Worm (Caenorhabditis elegans): ENCODE data around the gene epg-9.

DNA sequence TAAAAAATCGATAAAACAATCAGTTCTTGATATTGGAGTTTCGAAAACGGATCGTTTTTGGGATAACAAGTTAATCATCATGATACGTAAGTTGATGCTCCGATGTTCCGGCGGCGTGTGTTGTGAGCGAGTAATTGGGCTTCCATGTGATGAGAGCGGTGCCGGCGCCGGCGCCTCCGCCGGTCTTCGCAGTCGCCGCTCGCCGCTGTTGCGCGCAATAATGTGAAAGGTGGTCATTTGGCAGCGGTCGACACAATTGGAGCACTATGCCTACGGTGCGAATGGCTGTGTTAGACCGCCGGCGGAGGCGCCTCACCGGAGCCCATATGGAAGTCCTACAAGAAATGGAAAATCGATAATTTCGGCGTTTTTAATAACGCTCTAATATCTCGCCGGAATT, 49.1 kb upstream of the epg-9 start:
- TF ChIP-seq pqm-1 (tag; optimal IDR thresholded peaks at IDR 0.05) (no peak), ceh-31 (tag; optimal IDR thresholded peaks at IDR 0.05) (no peak), odd-2 (tag; optimal IDR thresholded peaks at IDR 0.05) (no peak), ahr-1 (tag; optimal IDR thresholded peaks at IDR 0.05) (no peak), rnt-1 (tag; optimal IDR thresholded peaks at IDR 0.05) (no peak), nhr-11 (tag; optimal IDR thresholded peaks at IDR 0.05) (no peak), dve-1 (tag; optimal IDR thresholded peaks at IDR 0.05) (no peak), ceh-22 (tag; optimal IDR thresholded peaks at IDR 0.05) (no peak), fkh-6 (tag; optimal IDR thresholded peaks at IDR 0.05) (no peak), sox-4 (tag; optimal IDR thresholded peaks at IDR 0.05) (no peak), ceh-9 (tag; optimal IDR thresholded peaks at IDR 0.05) (no peak), pag-3 (tag; optimal IDR thresholded peaks at IDR 0.05; ENCODE audit: borderline replicate concordance) (no peak)

All from whole organism, late embryonic.